Worm (Caenorhabditis elegans): ENCODE measurements around the gene F17C8.3.
"Not testable (repeated sequence)": the region's sequence is repeated elsewhere in the genome, so short reads cannot be mapped to it uniquely, and the experiment has no call there.

Gene F17C8.3

ce11 chrIII:4708909-4709308 lies 22.8 kb upstream of the F17C8.3 start, which contains the start of gene T04A8.18:
T04A8.18 (plus strand) TSS chrIII:4709209.
- no peak for TF ChIP-seq tbx-37 (GFP tag; conservative IDR thresholded peaks at IDR 0.05)

DNA sequence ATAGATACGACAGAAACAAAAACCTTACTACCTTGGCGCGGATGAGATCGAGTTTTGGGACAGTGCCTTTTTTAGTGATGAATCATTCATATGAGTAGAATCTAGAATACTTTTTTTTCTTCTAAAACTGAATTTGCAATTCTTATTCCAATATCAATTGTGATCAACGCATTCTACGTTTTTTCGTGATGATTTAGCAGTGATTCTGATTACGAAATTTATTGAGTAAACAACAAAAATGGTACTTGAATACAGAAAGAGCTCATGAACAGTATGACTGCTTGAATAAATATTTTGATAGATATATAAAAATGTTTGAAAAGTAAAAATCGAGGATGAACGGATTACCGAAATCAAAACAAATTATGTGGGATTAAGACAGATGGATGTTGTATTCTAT lies 16.6 kb upstream of the F17C8.3 start, which contains the start of gene him-18:
Gene him-18 (minus strand): TSS at position 101 of the 400 bp plus-strand sequence.
- no peak for TF ChIP-seq B0310.2 (tag; optimal IDR thresholded peaks at IDR 0.05)
- no peak for TF ChIP-seq hmg-4 (GFP tag; optimal IDR thresholded peaks at IDR 0.05)

ce11 chrIII:4720620-4721227 lies 11.0 kb upstream of the F17C8.3 start, which contains the start of gene emb-5:
emb-5 (minus strand) TSS chrIII:4720670.
- no peak for TF ChIP-seq aly-1 (tag; optimal IDR thresholded peaks at IDR 0.05)
- TF ChIP-seq tbx-37 (GFP tag; conservative IDR thresholded peaks at IDR 0.05) = no peak
- no peak for TF ChIP-seq pes-1 (GFP tag; IDR thresholded peaks at IDR 0.05)
- TF ChIP-seq ceh-13 (GFP tag; optimal IDR thresholded peaks at IDR 0.05) = no peak
- TF ChIP-seq hnd-1 (tag; optimal IDR thresholded peaks at IDR 0.05) = no peak
- TF ChIP-seq ceh-36 (tag; optimal IDR thresholded peaks at IDR 0.05) = no peak
- no peak for TF ChIP-seq hmg-4 (GFP tag; optimal IDR thresholded peaks at IDR 0.05)
- TF ChIP-seq F13C5.2 (tag; optimal IDR thresholded peaks at IDR 0.05) = no peak
- no peak for TF ChIP-seq sea-1 (GFP tag; conservative IDR thresholded peaks at IDR 0.05)
- TF ChIP-seq tra-4 (tag; optimal IDR thresholded peaks at IDR 0.05) = no peak
- TF ChIP-seq ama-1 (optimal IDR thresholded peaks at IDR 0.05) = no peak

DNA sequence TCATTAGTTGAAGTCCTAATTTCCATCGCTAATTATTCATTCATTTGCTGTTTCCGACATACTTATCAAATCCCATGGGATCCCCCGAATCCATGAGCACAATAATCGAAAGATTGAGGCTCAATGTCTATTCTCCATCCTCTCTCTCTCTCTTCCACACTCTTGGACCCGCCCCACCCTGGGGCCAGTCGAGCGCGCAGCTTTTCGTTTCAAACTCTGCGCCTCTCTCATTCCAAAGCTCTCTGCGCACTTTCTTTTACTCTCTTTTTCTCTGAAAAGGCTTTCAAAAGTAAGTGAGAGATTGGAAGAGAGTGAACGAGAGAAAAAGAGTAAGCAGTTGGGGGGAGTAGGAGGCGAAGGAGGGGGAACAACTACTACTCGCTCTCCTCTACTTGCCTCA lies 10.0 kb upstream of the F17C8.3 start, which contains the start of gene acy-1:
Gene acy-1 (plus strand): TSS at position 346 of the 400 bp plus-strand sequence.
- TF ChIP-seq scrt-1 (GFP tag; IDR thresholded peaks at IDR 0.05) (no peak; the same call in 1 of the 2 replicates), hnd-1 (tag; optimal IDR thresholded peaks at IDR 0.05) (no peak), aly-1 (tag; optimal IDR thresholded peaks at IDR 0.05) (no peak), F13C5.2 (tag; optimal IDR thresholded peaks at IDR 0.05) (peak; percentile 11), hmg-4 (GFP tag; optimal IDR thresholded peaks at IDR 0.05) (peak; percentile 56)

- TF ChIP-seq B0310.2 (tag; optimal IDR thresholded peaks at IDR 0.05) (no peak), pes-1 (GFP tag; IDR thresholded peaks at IDR 0.05) (no peak), ets-7 (tag; optimal IDR thresholded peaks at IDR 0.05) (no peak), hmg-4 (GFP tag; optimal IDR thresholded peaks at IDR 0.05) (no peak), F13C5.2 (tag; optimal IDR thresholded peaks at IDR 0.05) (no peak)
Measured at ce11 chrIII:4723922-4724321, 7.8 kb upstream of the F17C8.3 start.

DNA sequence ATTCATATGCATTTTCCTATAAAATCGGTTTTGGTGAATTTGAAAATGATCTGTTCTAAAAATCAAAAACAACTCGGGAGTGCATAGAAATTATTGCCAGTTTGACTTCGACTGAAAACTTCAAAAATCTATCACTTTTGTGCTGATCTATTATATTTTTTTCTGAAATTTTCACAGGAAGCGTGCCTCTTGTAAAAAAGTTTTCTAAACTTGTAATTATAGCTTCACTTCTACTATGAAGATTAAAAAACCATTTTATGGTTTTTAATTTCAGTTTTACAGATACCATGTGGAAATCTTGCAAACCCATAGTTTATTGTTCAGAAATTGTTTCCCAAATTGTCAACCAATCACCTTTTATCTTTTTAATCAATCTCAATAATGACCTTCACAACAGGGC lies 2.3 kb downstream of the F17C8.3 start, which contains the start of gene F17C8.9:
Gene F17C8.9 (plus strand): TSS at position 301 of the 400 bp plus-strand sequence.
- TF ChIP-seq hmg-4 (GFP tag; optimal IDR thresholded peaks at IDR 0.05) = no peak
- no peak for TF ChIP-seq sea-1 (GFP tag; conservative IDR thresholded peaks at IDR 0.05)
- no peak for TF ChIP-seq ets-7 (tag; optimal IDR thresholded peaks at IDR 0.05)
- TF ChIP-seq tra-4 (tag; optimal IDR thresholded peaks at IDR 0.05) = no peak

- TF ChIP-seq F13C5.2 (tag; optimal IDR thresholded peaks at IDR 0.05) = no peak
- no peak for TF ChIP-seq hnd-1 (tag; optimal IDR thresholded peaks at IDR 0.05)
- no peak for TF ChIP-seq ets-7 (tag; optimal IDR thresholded peaks at IDR 0.05)
- no peak for TF ChIP-seq tbx-11 (GFP tag; IDR thresholded peaks at IDR 0.05)
- TF ChIP-seq hmg-4 (GFP tag; optimal IDR thresholded peaks at IDR 0.05) = no peak
- no peak for TF ChIP-seq sea-1 (GFP tag; conservative IDR thresholded peaks at IDR 0.05)
- no peak for TF ChIP-seq tbx-37 (GFP tag; conservative IDR thresholded peaks at IDR 0.05)
- TF ChIP-seq ama-1 (optimal IDR thresholded peaks at IDR 0.05) = no peak
- no peak for TF ChIP-seq ceh-13 (GFP tag; optimal IDR thresholded peaks at IDR 0.05)
- TF ChIP-seq hmbx-1 (tag; optimal IDR thresholded peaks at IDR 0.05) = no peak
Measured at ce11 chrIII:4735443-4735842, 3.7 kb downstream of the F17C8.3 start, which contains the start of gene F17C8.7. F17C8.7 (plus strand) TSS chrIII:4735743.

ce11 chrIII:4739975-4740374 lies 8.2 kb downstream of the F17C8.3 start, which contains the start of gene ras-2:
ras-2 (minus strand) TSS chrIII:4740075.
- TF ChIP-seq scrt-1 (GFP tag; IDR thresholded peaks at IDR 0.05) (no peak), ceh-36 (tag; optimal IDR thresholded peaks at IDR 0.05) (no peak), hmg-4 (GFP tag; optimal IDR thresholded peaks at IDR 0.05) (no peak)

ce11 chrIII:4740820-4741219 lies 9.1 kb downstream of the F17C8.3 start:
- TF ChIP-seq scrt-1 (GFP tag; IDR thresholded peaks at IDR 0.05) (no peak), hmg-4 (GFP tag; optimal IDR thresholded peaks at IDR 0.05) (no peak), hmbx-1 (tag; optimal IDR thresholded peaks at IDR 0.05) (no peak), ceh-13 (GFP tag; optimal IDR thresholded peaks at IDR 0.05) (no peak), B0310.2 (tag; optimal IDR thresholded peaks at IDR 0.05) (no peak)

ce11 chrIII:4742620-4743019 lies 10.9 kb downstream of the F17C8.3 start, which contains the start of gene twk-6:
twk-6 (plus strand) TSS chrIII:4742920.
- TF ChIP-seq flt-1 (GFP tag; IDR thresholded peaks at IDR 0.05); scrt-1 (GFP tag; IDR thresholded peaks at IDR 0.05); B0310.2 (tag; optimal IDR thresholded peaks at IDR 0.05): not testable (repeated sequence)

All from whole organism, early embryonic.